Worm (Caenorhabditis elegans): Measurements from ENCODE around the gene F41E6.12.

ce11 chrV:8635575-8635974 lies 6.6 kb upstream of the F41E6.12 start, which contains the start of gene oac-29:
- TF ChIP-seq nhr-77 (tag; optimal IDR thresholded peaks at IDR 0.05) (no peak), ama-1 (optimal IDR thresholded peaks at IDR 0.05) (no peak), lsy-2 (tag; optimal IDR thresholded peaks at IDR 0.05) (no peak), ztf-11 (tag; optimal IDR thresholded peaks at IDR 0.05) (no peak)

Data from whole organism, L2 larva.